Fruit fly (Drosophila melanogaster): Measurements from ENCODE around the gene csw.
A peak's percentile ranks its signal among the peaks of the same experiment; 100 is the strongest.

Gene csw

DNA sequence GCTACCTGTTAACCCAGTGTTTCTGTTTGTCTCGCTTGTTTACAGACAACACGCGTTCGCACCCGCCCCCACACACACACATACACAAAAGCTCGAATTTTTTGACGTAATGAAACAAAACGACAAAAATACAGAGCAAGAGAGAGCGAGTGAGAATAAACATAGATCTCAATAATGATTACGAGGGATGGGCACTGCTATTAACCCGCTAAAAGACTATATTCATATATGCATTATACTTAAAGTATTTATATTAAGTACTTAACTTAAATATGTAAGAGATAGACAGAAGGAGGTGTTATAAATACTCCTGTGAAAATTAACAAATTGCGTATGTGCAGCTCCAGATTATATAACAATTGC is 47.8 kb downstream of the csw start:
- TF ChIP-seq psq (optimal IDR thresholded peaks at IDR 0.05) = no peak
- TF ChIP-seq EcR (GFP tag; optimal IDR thresholded peaks at IDR 0.05) = no peak
- no peak for TF ChIP-seq usp (GFP tag; optimal IDR thresholded peaks at IDR 0.05)
- TF ChIP-seq Dll (optimal IDR thresholded peaks at IDR 0.05) = no peak
- TF ChIP-seq CG8478 (optimal IDR thresholded peaks at IDR 0.05) = no peak
- TF ChIP-seq pan (optimal IDR thresholded peaks at IDR 0.05) = no peak

DNA sequence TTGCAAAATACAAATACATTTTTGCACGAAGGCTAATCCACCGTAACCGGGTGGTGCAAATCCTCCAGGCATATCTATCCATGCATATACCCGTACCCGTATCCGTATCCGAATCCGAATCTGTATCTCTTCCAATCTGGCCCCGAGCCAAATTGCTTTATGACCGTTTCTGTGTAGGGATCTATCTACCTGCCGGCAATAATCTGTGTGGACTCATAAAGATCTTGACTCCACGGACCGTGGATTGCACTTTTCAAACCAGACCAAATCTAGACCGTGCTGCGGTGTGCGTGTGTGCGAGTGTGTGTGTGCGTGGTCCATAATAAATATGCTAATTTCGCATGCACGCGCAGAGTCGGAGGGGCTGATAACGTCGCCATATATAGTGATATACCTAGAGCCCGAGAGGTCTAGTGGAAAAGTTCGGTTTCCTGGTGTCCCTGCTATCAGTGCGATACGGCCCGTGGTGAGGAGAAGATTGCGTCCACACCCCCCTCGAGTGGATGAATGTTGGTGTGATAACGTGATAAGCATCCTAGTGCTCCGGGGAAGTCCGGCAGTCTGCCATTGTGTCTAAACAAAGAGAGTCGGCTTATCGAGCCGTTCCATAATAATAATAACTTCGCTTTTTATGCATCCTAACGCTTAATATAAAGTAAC is 48.4 kb downstream of the csw start:
- no peak for TF ChIP-seq CG8478 (optimal IDR thresholded peaks at IDR 0.05)
- no peak for TF ChIP-seq pan (optimal IDR thresholded peaks at IDR 0.05)
- no peak for TF ChIP-seq usp (GFP tag; optimal IDR thresholded peaks at IDR 0.05)
- TF ChIP-seq Dll (optimal IDR thresholded peaks at IDR 0.05) = no peak
- TF ChIP-seq psq (optimal IDR thresholded peaks at IDR 0.05) = no peak
- TF ChIP-seq EcR (GFP tag; optimal IDR thresholded peaks at IDR 0.05) = no peak

DNA sequence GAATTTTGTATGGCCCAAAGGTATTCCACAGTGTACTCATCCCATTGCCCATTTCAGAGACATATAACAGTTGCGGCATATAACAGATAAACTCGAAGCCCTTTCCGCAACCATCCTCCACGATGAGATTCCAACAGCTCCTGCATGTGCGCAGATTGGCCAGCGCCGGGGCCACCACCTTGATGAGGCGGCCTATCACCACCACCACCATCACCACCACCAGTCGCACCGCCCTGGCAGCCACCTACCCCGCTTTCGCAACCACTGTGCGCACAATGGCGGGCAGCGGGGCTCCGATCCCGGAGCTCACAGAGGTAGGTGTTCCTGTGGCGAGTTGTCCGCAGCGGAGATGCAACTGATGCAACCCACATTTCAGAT is 48.9 kb downstream of the csw start:
- TF ChIP-seq usp (GFP tag; optimal IDR thresholded peaks at IDR 0.05) (no peak), psq (optimal IDR thresholded peaks at IDR 0.05) (no peak), Dll (optimal IDR thresholded peaks at IDR 0.05) (no peak), pan (optimal IDR thresholded peaks at IDR 0.05) (no peak), CG8478 (optimal IDR thresholded peaks at IDR 0.05) (no peak), EcR (GFP tag; optimal IDR thresholded peaks at IDR 0.05) (no peak)

DNA sequence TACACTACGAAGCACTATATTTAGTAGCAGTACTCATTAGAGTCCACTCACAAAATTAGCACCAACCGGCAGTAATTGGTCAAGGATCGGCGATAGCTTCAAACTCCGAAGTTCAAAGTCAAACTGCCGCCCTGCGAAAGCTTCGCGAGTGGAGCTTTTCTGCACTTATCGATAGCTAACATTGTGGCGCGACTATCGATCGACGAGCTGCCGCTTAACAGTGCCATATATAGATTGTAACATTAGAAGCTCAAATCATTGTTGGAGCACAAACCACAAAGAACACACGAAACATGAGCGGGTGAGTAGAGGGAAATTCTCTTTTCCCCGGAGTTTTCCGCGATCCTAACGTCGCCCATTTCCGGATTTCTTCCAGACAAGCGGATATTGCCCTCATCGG is 51.1 kb downstream of the csw start, which contains the start of gene Pgd:
Gene Pgd, plus strand, starts transcription at position 23 of the 400 bp plus-strand sequence.
- TF ChIP-seq psq (optimal IDR thresholded peaks at IDR 0.05) (no peak), usp (GFP tag; optimal IDR thresholded peaks at IDR 0.05) (no peak), pan (optimal IDR thresholded peaks at IDR 0.05) (no peak), EcR (GFP tag; optimal IDR thresholded peaks at IDR 0.05) (no peak), CG8478 (optimal IDR thresholded peaks at IDR 0.05) (no peak), Dll (optimal IDR thresholded peaks at IDR 0.05) (no peak)

DNA sequence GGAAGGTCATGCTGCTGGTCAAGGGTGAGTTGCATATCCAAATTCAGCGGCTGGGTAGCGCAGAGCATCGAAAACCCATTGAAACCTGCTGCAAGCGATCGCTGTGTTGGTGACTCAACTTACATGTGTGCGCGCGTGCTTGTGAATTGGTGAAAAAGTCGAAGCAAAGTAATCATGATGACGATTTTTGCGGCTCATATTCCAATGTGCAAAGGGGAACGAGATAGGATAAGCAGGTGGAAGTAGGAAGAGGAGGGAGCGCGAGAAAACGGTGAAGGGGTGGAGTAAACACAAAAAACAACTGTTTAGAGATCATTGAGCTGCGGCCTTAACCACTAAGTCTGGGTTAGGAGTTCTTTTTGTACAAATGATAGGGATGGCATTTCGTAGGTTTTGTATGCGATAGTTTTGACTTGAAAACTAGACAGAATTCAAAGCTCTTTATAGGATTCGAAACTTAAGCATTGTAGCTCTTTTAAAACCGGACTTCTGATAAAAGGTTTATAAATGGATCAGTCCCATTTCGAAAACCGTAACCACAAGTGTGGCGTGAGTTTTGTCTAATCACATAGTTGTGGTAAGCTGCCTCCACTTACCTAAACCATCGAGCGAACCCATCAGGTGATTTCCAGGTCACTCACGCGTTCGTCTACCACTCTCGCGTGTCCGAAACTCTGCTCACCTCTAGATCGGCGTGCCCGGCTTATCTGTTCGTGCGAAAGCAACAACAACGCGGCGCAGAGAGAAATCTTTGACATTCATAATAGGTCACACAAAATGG is 51.8 kb downstream of the csw start:
- TF ChIP-seq Dll (optimal IDR thresholded peaks at IDR 0.05) (no peak), psq (optimal IDR thresholded peaks at IDR 0.05) (no peak), usp (GFP tag; optimal IDR thresholded peaks at IDR 0.05) (no peak), pan (optimal IDR thresholded peaks at IDR 0.05) (no peak), CG8478 (optimal IDR thresholded peaks at IDR 0.05) (no peak), EcR (GFP tag; optimal IDR thresholded peaks at IDR 0.05) (no peak)

DNA sequence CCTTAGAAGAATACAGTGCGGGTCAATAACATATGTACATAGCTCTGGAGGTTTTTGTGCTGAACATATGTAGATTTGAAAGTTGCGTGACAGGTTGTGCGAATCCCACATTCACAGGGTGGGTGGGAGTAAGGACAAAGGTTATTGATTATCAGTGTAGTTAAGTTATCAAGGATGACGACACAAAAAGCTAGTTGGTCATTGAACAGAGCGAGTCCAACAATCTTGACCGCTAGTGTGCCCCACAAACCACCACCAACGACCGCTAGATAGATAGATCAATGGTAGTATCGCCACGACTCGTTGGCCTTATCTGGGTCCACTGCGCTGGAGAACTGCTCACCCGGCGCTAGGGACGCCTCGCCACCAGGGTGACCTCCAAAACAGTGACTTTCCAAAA is 52.5 kb downstream of the csw start:
- TF ChIP-seq psq (optimal IDR thresholded peaks at IDR 0.05) = no peak
- TF ChIP-seq pan (optimal IDR thresholded peaks at IDR 0.05) = no peak
- TF ChIP-seq EcR (GFP tag; optimal IDR thresholded peaks at IDR 0.05) = no peak
- TF ChIP-seq usp (GFP tag; optimal IDR thresholded peaks at IDR 0.05) = no peak
- no peak for TF ChIP-seq CG8478 (optimal IDR thresholded peaks at IDR 0.05)

DNA sequence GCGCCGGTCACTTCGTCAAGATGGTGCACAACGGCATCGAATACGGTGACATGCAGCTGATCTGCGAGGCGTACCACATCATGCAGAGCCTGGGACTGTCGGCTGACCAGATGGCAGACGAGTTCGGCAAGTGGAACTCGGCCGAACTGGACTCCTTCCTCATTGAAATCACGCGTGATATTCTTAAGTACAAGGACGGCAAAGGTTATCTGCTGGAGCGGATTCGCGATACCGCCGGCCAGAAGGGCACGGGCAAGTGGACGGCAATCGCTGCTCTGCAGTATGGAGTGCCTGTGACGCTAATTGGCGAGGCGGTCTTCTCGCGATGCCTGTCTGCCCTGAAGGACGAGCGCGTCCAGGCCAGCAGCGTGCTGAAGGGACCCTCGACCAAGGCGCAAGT is 53.4 kb downstream of the csw start:
- TF ChIP-seq pan (optimal IDR thresholded peaks at IDR 0.05) = no peak
- no peak for TF ChIP-seq EcR (GFP tag; optimal IDR thresholded peaks at IDR 0.05)
- no peak for TF ChIP-seq usp (GFP tag; optimal IDR thresholded peaks at IDR 0.05)
- TF ChIP-seq psq (optimal IDR thresholded peaks at IDR 0.05) = no peak
- no peak for TF ChIP-seq CG8478 (optimal IDR thresholded peaks at IDR 0.05)
- TF ChIP-seq Dll (optimal IDR thresholded peaks at IDR 0.05) = no peak

DNA sequence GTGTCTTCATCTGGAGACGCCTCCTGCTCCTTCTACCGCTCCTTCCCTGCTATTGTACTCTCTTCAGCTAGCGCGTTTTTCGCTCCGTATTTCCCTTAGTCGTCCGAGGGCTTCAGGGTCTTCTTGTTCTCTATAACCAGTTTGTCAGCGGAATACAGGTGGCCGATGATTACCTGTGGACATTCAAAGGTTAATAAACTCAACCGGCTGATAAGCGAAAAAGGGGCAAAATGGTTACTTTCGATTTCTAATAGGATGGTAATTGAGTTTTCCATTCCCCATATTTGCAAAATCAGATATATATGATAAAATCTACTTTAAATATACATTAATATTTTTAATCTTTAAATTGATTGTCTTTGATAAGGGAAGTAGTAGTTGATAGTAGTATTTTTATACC is 54.6 kb downstream of the csw start:
- no peak for TF ChIP-seq CG8478 (optimal IDR thresholded peaks at IDR 0.05)
- no peak for TF ChIP-seq usp (GFP tag; optimal IDR thresholded peaks at IDR 0.05)

DNA sequence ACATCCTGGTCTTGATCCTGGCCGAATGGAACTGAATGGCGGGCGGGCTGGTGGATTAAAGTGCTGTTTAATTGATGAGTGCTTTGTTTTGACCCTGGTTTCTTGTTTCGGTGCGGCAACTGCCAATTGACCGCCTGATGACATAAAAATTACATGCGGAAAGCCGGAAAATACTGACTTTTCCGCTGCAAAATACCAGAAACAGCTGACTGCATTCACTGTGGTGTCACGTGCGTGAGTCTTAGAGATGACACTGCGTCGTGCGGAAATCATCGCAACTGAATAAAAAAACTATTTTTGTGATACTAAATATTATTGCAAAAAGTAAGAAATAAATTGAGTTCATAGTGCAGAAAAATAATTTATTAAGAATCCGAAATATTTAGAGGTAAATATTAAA is 55.4 kb downstream of the csw start, which contains the start of gene bcn92:
Gene bcn92, minus strand, starts transcription at position 170 of the 400 bp plus-strand sequence.
- TF ChIP-seq psq (optimal IDR thresholded peaks at IDR 0.05) = no peak
- TF ChIP-seq usp (GFP tag; optimal IDR thresholded peaks at IDR 0.05) = no peak

DNA sequence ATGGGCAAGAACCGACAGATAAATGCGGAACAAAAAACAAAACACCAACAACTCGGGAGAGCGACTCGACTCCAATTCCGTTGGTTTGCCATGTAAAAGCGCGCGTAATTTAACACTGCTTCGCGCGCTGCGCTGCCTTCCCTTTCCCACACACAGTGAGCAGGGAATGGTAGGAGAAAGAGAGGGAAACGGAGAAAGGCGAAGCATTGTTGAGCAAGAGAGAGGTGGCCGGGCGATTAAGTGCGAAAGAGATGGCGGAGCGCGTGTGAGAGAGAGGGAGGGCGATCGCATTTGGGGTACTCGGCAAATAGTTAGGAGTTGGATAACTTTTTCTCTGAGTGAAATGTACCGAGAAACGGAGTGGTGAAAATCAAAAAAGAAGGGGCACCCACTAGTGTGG is 61.8 kb downstream of the csw start:
- TF ChIP-seq pan (optimal IDR thresholded peaks at IDR 0.05) (no peak), psq (optimal IDR thresholded peaks at IDR 0.05) (no peak), usp (GFP tag; optimal IDR thresholded peaks at IDR 0.05) (no peak), Dll (optimal IDR thresholded peaks at IDR 0.05) (peak; percentile 74), CG8478 (optimal IDR thresholded peaks at IDR 0.05) (peak; percentile 66), EcR (GFP tag; optimal IDR thresholded peaks at IDR 0.05) (no peak)

DNA sequence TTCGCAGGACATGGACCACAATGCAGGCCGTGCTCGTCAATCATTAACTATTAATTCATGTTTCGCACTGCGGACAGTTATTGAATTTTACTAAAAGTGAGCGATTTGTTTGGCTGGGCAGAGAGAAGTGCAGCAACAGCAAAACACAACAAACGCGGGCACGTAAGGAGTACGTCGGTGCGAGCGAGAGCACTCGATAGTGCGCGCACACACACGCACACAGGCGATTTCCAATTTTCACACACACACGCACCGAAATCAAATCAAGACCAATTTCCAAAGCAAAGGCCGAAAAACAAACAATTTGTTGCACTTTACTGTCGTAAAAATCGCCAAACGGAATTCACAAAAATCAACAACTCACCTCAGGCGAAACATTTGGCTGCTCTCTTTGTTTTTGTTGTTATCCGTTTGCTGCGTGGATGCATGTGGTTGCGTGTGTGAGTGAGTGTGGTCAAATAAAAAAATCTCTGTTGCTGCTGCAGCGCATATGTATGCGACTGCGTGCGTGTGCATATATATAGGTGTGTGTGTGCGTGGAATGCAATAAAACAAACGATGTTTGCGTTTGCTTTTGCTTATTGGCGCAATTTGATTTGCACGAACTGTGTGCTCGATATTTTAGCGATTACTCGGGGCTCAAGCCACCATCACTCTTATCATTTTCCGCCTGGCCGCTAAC is 64.0 kb downstream of the csw start:
- TF ChIP-seq pan (optimal IDR thresholded peaks at IDR 0.05) (no peak), psq (optimal IDR thresholded peaks at IDR 0.05) (no peak), Dll (optimal IDR thresholded peaks at IDR 0.05) (peak; percentile 25), CG8478 (optimal IDR thresholded peaks at IDR 0.05) (peak; percentile 95)

DNA sequence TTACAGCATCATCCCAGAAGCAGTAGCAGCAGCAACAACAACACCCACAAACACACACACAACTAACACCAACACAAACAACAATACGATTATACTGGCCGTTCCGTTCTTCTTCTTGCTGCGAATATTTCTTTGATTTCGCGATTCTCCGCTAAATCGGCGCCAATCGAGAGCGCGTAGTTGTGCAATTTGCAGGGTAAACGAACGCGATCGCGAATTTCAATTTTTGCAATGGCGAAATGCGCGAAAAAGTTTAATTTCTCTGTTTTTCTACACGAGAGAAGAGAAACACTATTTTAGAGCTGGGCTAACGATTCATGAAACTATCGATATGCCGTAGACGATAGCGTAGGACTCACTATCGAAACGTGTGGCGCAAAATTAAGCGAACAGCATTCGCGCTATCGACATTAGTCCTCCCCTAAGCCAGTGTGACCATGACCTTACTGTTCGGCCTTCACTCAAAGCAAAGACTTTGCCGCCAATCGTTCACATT is 64.7 kb downstream of the csw start, which contains the start of gene wapl:
Gene wapl, minus strand, starts transcription at position 316 of the 496 bp plus-strand sequence.
- TF ChIP-seq EcR (GFP tag; optimal IDR thresholded peaks at IDR 0.05) (no peak), psq (optimal IDR thresholded peaks at IDR 0.05) (no peak), usp (GFP tag; optimal IDR thresholded peaks at IDR 0.05) (no peak), Dll (optimal IDR thresholded peaks at IDR 0.05) (no peak), pan (optimal IDR thresholded peaks at IDR 0.05) (no peak), CG8478 (optimal IDR thresholded peaks at IDR 0.05) (no peak)

Data from whole organism.